Worm (Caenorhabditis elegans) whole organism, L3 larva: ENCODE data around the gene C06E7.2.

Experiments
- ama-1 ChIP-seq: fragments of 150-350 bp; optimal IDR thresholded peaks from 2 replicates; lab custom pipeline; 2018
- ceh-16 ChIP-seq: sonication (generic microtip); optimal IDR thresholded peaks from 2 replicates; lab custom pipeline; 2017; ENCODE audit warnings: missing biosample characterization, missing genetic modification characterization
- ceh-82 ChIP-seq: fragments of 150-350 bp; optimal IDR thresholded peaks from 2 replicates; lab custom pipeline; 2014; ENCODE audit warnings: missing biosample characterization, missing genetic modification characterization
- ceh-9 ChIP-seq: sonication (generic microtip); optimal IDR thresholded peaks from 2 replicates; lab custom pipeline; 2018; ENCODE audit warnings: missing biosample characterization, missing genetic modification characterization
- daf-12 ChIP-seq: fragments of 150-350 bp; optimal IDR thresholded peaks from 2 replicates; lab custom pipeline; 2014; ENCODE audit warnings: missing biosample characterization, missing genetic modification reagents, missing genetic modification characterization
- egl-27 ChIP-seq: sonication (generic microtip); optimal IDR thresholded peaks from 4 replicates; lab custom pipeline; 2017; ENCODE audit warnings: missing biosample characterization, missing genetic modification reagents, missing genetic modification characterization
- egl-5 ChIP-seq: fragments of 150-350 bp; optimal IDR thresholded peaks from 2 replicates; lab custom pipeline; 2017; ENCODE audit warnings: missing biosample characterization, missing genetic modification reagents, missing genetic modification characterization, inconsistent platforms
- elt-1 ChIP-seq: fragments of 150-350 bp; optimal IDR thresholded peaks from 2 replicates; lab custom pipeline; 2014; ENCODE audit warnings: missing biosample characterization, missing genetic modification characterization
- elt-2 ChIP-seq: sonication (generic microtip); optimal IDR thresholded peaks from 2 replicates; lab custom pipeline; 2016; ENCODE audit warnings: missing genetic modification reagents, mild to moderate bottlenecking, missing genetic modification characterization, missing compliant biosample characterization
- elt-3 ChIP-seq, 3 experiments: fragments of 150-350 bp in 1 of 3; sonication (generic microtip) in 2 of 3; optimal IDR thresholded peaks; 2 replicates in 2 of 3; 4 replicates in 1 of 3; lab custom pipeline; 2014 to 2017; ENCODE audit warnings: missing biosample characterization in 3 of 3, missing genetic modification characterization in 3 of 3
- eor-1 ChIP-seq, 2 experiments: fragments of 150-350 bp; optimal IDR thresholded peaks; 2 replicates each; lab custom pipeline; 2014 to 2018; ENCODE audit warnings: missing biosample characterization in 2 of 2, missing genetic modification characterization in 2 of 2
- fkh-10 ChIP-seq: sonication (generic microtip); optimal IDR thresholded peaks from 2 replicates; lab custom pipeline; 2017; ENCODE audit warnings: missing biosample characterization, missing genetic modification reagents, missing genetic modification characterization
- fkh-2 ChIP-seq: fragments of 150-350 bp; optimal IDR thresholded peaks from 2 replicates; lab custom pipeline; 2014; ENCODE audit warnings: missing biosample characterization, missing genetic modification reagents, missing genetic modification characterization
- fos-1 ChIP-seq: fragments of 150-350 bp; optimal IDR thresholded peaks from 2 replicates; lab custom pipeline; 2014; ENCODE audit warnings: missing biosample characterization, missing genetic modification characterization
- hmg-11 ChIP-seq: sonication (generic microtip); optimal IDR thresholded peaks from 2 replicates; lab custom pipeline; 2016; ENCODE audit warnings: missing genetic modification characterization, missing compliant biosample characterization
- jun-1 ChIP-seq: fragments of 150-350 bp; optimal IDR thresholded peaks from 2 replicates; lab custom pipeline; 2014; ENCODE audit warnings: missing biosample characterization, missing genetic modification reagents, missing genetic modification characterization
- lin-15B ChIP-seq: fragments of 150-350 bp; optimal IDR thresholded peaks from 2 replicates; lab custom pipeline; 2014; ENCODE audit warnings: missing biosample characterization, missing genetic modification characterization
- mdl-1 ChIP-seq: fragments of 150-350 bp; optimal IDR thresholded peaks from 2 replicates; lab custom pipeline; 2014; ENCODE audit warnings: missing biosample characterization, missing genetic modification characterization
- nfya-1 ChIP-seq: sonication (generic microtip); optimal IDR thresholded peaks from 2 replicates; lab custom pipeline; 2017; ENCODE audit warnings: missing genetic modification characterization, mild to moderate bottlenecking, missing compliant biosample characterization, antibody characterized with exemption, moderate library complexity; ENCODE audit not compliant: insufficient read depth
- nhr-12 ChIP-seq: fragments of 150-350 bp; optimal IDR thresholded peaks from 2 replicates; lab custom pipeline; 2014; ENCODE audit warnings: missing biosample characterization, missing genetic modification characterization
- nhr-237 ChIP-seq: fragments of 150-350 bp; optimal IDR thresholded peaks from 2 replicates; lab custom pipeline; 2014; ENCODE audit warnings: missing biosample characterization, missing genetic modification characterization
- nhr-28 ChIP-seq: fragments of 150-350 bp; optimal IDR thresholded peaks from 2 replicates; lab custom pipeline; 2014; ENCODE audit warnings: missing biosample characterization, missing genetic modification characterization
- nhr-43 ChIP-seq: sonication (generic microtip); optimal IDR thresholded peaks from 2 replicates; lab custom pipeline; 2016; ENCODE audit warnings: mild to moderate bottlenecking, missing genetic modification characterization, missing compliant biosample characterization; ENCODE audit not compliant: poor library complexity, severe bottlenecking
- nhr-67 ChIP-seq: fragments of 150-350 bp; optimal IDR thresholded peaks from 2 replicates; lab custom pipeline; 2014; ENCODE audit warnings: missing biosample characterization, missing genetic modification characterization
- nhr-76 ChIP-seq: fragments of 150-350 bp; sonication (generic microtip); optimal IDR thresholded peaks from 5 replicates; lab custom pipeline; 2014; ENCODE audit warnings: missing biosample characterization, missing genetic modification characterization
- nhr-77 ChIP-seq: fragments of 150-350 bp; optimal IDR thresholded peaks from 2 replicates; lab custom pipeline; 2014; ENCODE audit warnings: missing biosample characterization, missing genetic modification characterization
- pha-4 ChIP-seq: fragments of 150-350 bp; optimal IDR thresholded peaks from 2 replicates; lab custom pipeline; 2014; ENCODE audit warnings: missing biosample characterization, missing genetic modification reagents, missing genetic modification characterization
- pqm-1 ChIP-seq: fragments of 150-350 bp; optimal IDR thresholded peaks from 2 replicates; lab custom pipeline; 2017; ENCODE audit warnings: missing biosample characterization, missing genetic modification characterization, inconsistent platforms
- sea-2 ChIP-seq: fragments of 150-350 bp; sonication (generic microtip); optimal IDR thresholded peaks from 4 replicates; lab custom pipeline; 2014; ENCODE audit warnings: missing biosample characterization, missing genetic modification reagents, missing genetic modification characterization
- skn-1 ChIP-seq: fragments of 150-350 bp; optimal IDR thresholded peaks from 2 replicates; lab custom pipeline; 2014; ENCODE audit warnings: missing biosample characterization, missing genetic modification characterization
- snpc-4 ChIP-seq: fragments of 150-350 bp; optimal IDR thresholded peaks from 2 replicates; lab custom pipeline; 2014; ENCODE audit warnings: missing biosample characterization, missing genetic modification characterization
- tbx-2 ChIP-seq: sonication (generic microtip); optimal IDR thresholded peaks from 2 replicates; lab custom pipeline; 2016; ENCODE audit warnings: mild to moderate bottlenecking, missing genetic modification characterization, missing compliant biosample characterization
- unc-62 ChIP-seq: fragments of 150-350 bp; sonication (generic microtip); optimal IDR thresholded peaks from 4 replicates; lab custom pipeline; 2014; ENCODE audit warnings: missing biosample characterization, missing genetic modification reagents, missing genetic modification characterization
- zag-1 ChIP-seq: fragments of 150-350 bp; optimal IDR thresholded peaks from 2 replicates; lab custom pipeline; 2014; ENCODE audit warnings: missing biosample characterization, missing genetic modification characterization
- ztf-11 ChIP-seq: fragments of 150-350 bp; optimal IDR thresholded peaks from 2 replicates; lab custom pipeline; 2014; ENCODE audit warnings: missing biosample characterization, missing genetic modification characterization
- ztf-4 ChIP-seq: fragments of 150-350 bp; optimal IDR thresholded peaks from 2 replicates; lab custom pipeline; 2014; ENCODE audit warnings: missing biosample characterization, missing genetic modification characterization

C06E7.2 gene

DNA sequence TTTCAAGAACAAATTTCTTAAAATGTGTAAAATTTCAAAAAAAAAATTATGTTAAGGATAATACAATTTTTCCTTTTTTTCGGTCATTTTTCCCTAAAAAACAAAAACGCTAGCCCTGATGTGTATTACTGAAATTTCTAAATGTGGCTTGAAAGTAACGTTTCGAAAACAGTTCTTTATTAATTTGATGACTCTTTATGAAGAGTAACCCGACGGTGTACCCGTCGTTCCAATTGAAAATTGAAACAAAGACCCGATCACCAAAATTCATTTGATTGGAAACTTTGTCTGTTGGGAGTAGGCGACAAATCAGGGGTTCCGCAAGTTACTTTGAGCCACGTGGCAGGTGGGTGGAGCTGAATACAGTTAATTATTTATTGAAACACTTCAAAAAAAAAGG is 6.5 kb upstream of the C06E7.2 start:
- TF ChIP-seq nhr-12 (tag; lab: Kevin White, UChicago) (no peak), daf-12 (tag; lab: Kevin White, UChicago) (no peak), eor-1 (tag; optimal IDR thresholded peaks at IDR 0.05; lab: Kevin White, UChicago) (no peak), tbx-2 (tag; lab: Kevin White, UChicago) (no peak), egl-27 (tag; lab: Kevin White, UChicago) (no peak), unc-62 (GFP tag; lab: Kevin White, UChicago) (no peak), pqm-1 (tag; lab: Kevin White, UChicago) (no peak), jun-1 (tag; lab: Kevin White, UChicago) (no peak), ceh-16 (tag; lab: Kevin White, UChicago) (no peak), nhr-77 (tag; lab: Kevin White, UChicago) (no peak), snpc-4 (no peak), nhr-76 (tag; lab: Kevin White, UChicago) (no peak), ztf-4 (no peak), lin-15B (tag; lab: Kevin White, UChicago) (no peak), hmg-11 (tag; lab: Kevin White, UChicago) (no peak), elt-1 (tag; lab: Kevin White, UChicago) (no peak)

DNA sequence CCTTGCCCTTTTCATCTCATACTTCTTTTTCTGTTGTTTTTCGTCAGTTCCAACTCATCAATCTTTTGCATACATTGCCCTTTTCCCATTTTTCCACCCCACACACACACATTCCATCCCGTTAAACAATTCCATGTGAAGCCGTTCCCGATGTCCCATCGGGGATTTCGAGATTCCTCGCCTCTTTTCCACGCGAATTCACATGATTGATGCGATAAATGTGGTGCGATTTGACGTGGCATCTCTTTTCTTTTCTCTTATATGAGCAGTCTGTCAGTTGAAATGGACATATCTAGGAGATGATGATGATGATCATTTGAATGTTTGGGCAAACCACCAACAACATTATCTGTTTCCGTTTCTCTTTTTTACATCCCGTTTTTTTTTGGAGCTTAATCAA is 5.1 kb upstream of the C06E7.2 start:
- TF ChIP-seq pha-4 (no peak), egl-5 (tag; lab: Kevin White, UChicago) (peak; percentile 30), ztf-4 (no peak), unc-62 (GFP tag; lab: Kevin White, UChicago) (peak; percentile 16)

DNA sequence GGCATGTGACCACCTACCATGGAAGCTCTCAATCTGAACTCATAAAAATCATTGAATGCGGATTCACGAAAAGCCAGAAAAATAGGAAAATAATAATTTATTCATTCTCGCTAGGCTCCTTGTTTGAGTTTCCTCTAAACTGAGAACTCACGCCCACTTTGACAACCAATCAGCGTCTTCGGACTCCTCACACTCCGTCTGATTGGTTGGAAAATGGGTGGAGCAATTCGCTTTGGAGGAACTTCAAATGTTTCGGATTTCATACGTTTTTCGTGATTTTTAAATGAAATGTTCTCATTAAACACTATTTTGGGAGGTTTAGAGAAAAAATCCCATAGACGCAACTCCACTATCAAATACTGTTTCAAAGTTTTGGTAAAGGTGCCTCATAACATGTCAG is 3.6 kb downstream of the C06E7.2 start:
- TF ChIP-seq nfya-1 (tag; lab: Kevin White, UChicago): peak; percentile 69
- no peak for TF ChIP-seq nhr-76 (tag; lab: Kevin White, UChicago)
- TF ChIP-seq, all 47 proteins: peak for 1

DNA sequence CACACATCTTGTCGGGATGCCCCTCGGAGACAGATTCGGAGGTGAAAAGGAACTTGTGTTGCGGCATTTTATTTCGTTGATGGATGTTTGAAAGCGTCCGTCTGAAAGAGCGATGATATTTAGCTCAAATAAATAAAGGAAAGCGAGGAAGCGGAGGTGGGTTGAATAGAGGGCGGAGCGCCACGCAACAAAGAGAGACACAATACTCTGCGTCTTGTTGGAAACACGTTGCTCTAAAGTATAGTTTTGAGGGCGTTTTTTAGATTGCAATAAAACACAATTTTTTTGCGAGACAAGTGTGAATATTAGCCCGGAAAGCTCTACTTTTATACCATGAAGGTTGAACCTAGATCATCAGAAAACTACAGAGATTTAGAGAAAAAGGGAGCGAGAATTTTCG is 7.0 kb downstream of the C06E7.2 start, which contains the start of gene sams-4:
Gene sams-4, minus strand, starts transcription at position 101 of the 400 bp plus-strand sequence.
- TF ChIP-seq nhr-43 (tag; lab: Kevin White, UChicago) (no peak), elt-3 (tag; optimal IDR thresholded peaks at IDR 0.05; lab: Kevin White, UChicago) (no peak), ama-1 (lab: Kevin White, UChicago) (no peak), tbx-2 (tag; lab: Kevin White, UChicago) (no peak), zag-1 (no peak), hmg-11 (tag; lab: Kevin White, UChicago) (no peak), snpc-4 (no peak), nhr-28 (no peak), fkh-10 (GFP tag; lab: Kevin White, UChicago) (no peak)

DNA sequence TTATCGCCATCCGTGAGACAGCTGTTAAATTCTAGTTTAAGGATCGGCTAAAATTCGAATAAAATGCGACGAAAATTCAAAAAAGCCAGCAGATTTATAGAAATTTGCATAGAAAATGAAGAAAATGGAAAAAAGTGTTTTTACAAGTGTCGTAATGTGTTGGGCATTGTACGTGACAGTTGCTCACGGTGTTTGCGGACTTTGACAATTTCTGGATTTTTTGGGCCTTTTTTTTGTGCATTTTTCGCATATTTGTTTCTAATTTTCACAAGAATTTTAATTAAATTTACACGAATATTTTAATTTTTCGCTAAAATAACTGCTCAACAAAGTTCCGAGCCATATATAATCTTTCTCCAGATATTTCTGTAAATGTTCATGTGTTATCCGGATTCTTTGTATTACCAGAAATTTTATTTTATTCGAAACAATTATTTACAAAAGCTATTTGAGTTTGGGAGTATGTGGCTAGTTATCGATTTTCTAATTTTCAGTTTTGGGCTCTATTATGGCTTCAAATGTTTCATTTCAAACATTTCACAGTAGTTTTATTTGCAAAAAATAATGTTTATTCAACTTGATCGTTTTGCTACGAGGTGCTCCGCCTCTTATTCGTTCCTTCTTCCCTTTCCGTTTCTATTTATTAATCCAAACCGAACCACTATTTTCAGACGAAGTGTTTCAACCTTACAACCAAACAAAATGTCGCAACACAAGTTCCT is 8.9 kb downstream of the C06E7.2 start, which contains the start of gene sams-3:
Gene sams-3, plus strand, starts transcription at position 672 of the 722 bp plus-strand sequence.
- TF ChIP-seq elt-2: peak; percentile 3
- peak; percentile 77 for TF ChIP-seq tbx-2 (tag; lab: Kevin White, UChicago)
- TF ChIP-seq ztf-11 (tag; lab: Kevin White, UChicago): no peak
- no peak for TF ChIP-seq ztf-4
- TF ChIP-seq hmg-11 (tag; lab: Kevin White, UChicago): peak; percentile 83
- no peak for TF ChIP-seq ceh-9
- TF ChIP-seq nhr-237 (tag; lab: Kevin White, UChicago): no peak
- peak; percentile 54 for TF ChIP-seq nfya-1 (tag; lab: Kevin White, UChicago)
- TF ChIP-seq fos-1 (tag; lab: Kevin White, UChicago): no peak
- no peak for TF ChIP-seq nhr-28
- no peak for TF ChIP-seq fkh-2 (tag; lab: Kevin White, UChicago)
- no peak for TF ChIP-seq nhr-76 (tag; lab: Kevin White, UChicago)
- TF ChIP-seq mdl-1 (tag; lab: Kevin White, UChicago): no peak
- TF ChIP-seq skn-1 (tag; lab: Kevin White, UChicago): no peak
- no peak for TF ChIP-seq nhr-67 (tag; lab: Kevin White, UChicago)
- no peak for TF ChIP-seq ceh-82 (tag; lab: Kevin White, UChicago)
- TF ChIP-seq nhr-77 (tag; lab: Kevin White, UChicago): no peak
- TF ChIP-seq pha-4: peak; percentile 5
- TF ChIP-seq unc-62 (GFP tag; lab: Kevin White, UChicago): no peak
- no peak for TF ChIP-seq nhr-12 (tag; lab: Kevin White, UChicago)
- TF ChIP-seq snpc-4: no peak
- TF ChIP-seq sea-2: no peak
